Worm (Caenorhabditis elegans) whole organism, L4 larva: ENCODE results near the gene mesp-1.

Source experiments
- F26F4.8 ChIP-seq: fragments of 200-800 bp; sonication (Bioruptor generic); conservative IDR thresholded peaks from 2 replicates; pipeline ENCODE4 v1.3.6; 2022; ENCODE audit warnings: missing genetic modification characterization, missing compliant biosample characterization
- F44E2.7 ChIP-seq: fragments of 200-800 bp; sonication (Bioruptor generic); IDR thresholded peaks from 2 replicates; pipeline ENCODE4 v2.1.2; 2022; ENCODE audit warnings: missing genetic modification characterization, missing compliant biosample characterization
- Y75B8A.6 ChIP-seq: fragments of 200-800 bp; sonication (Bioruptor generic); IDR thresholded peaks from 2 replicates; pipeline ENCODE4 v1.3.6; 2022; ENCODE audit warnings: missing genetic modification reagents, missing genetic modification characterization, missing compliant biosample characterization
- ama-1 ChIP-seq: fragments of 150-350 bp; optimal IDR thresholded peaks from 2 replicates; lab custom pipeline; 2014; ENCODE audit warnings: inconsistent platforms, mixed read lengths
- ceh-20 ChIP-seq: fragments of 200-800 bp; sonication (Bioruptor generic); IDR thresholded peaks from 2 replicates; pipeline ENCODE4 v1.3.6; 2022; ENCODE audit warnings: missing genetic modification reagents, missing genetic modification characterization, missing compliant biosample characterization
- nhr-111 ChIP-seq: fragments of 200-800 bp; sonication (Bioruptor generic); optimal IDR thresholded peaks from 2 replicates; lab custom pipeline; 2018; ENCODE audit warnings: mild to moderate bottlenecking, missing genetic modification characterization, missing compliant biosample characterization
- pqm-1 ChIP-seq: sonication (generic microtip); optimal IDR thresholded peaks from 2 replicates; lab custom pipeline; 2017; ENCODE audit warnings: missing biosample characterization, missing genetic modification characterization
- skn-1 ChIP-seq: fragments of 150-350 bp; optimal IDR thresholded peaks from 2 replicates; lab custom pipeline; 2014; ENCODE audit warnings: missing biosample characterization, missing genetic modification characterization
- unc-39 ChIP-seq: sonication (generic microtip); optimal IDR thresholded peaks from 2 replicates; lab custom pipeline; 2017; ENCODE audit warnings: missing biosample characterization, missing genetic modification characterization
- zag-1 ChIP-seq: fragments of 150-350 bp; optimal IDR thresholded peaks from 2 replicates; lab custom pipeline; 2014; ENCODE audit warnings: missing biosample characterization, missing genetic modification characterization

- no peak for TF ChIP-seq nhr-111 (GFP tag; lab: Kevin White, UChicago)
- no peak for TF ChIP-seq zag-1
- TF ChIP-seq ama-1 (lab: Kevin White, UChicago) = no peak
- TF ChIP-seq ceh-20 (GFP tag; lab: Robert Waterston, UW) = no peak
- no peak for TF ChIP-seq pqm-1
- TF ChIP-seq skn-1 (tag; lab: Kevin White, UChicago) = no peak
- no peak for TF ChIP-seq F44E2.7 (GFP tag; lab: Robert Waterston, UW)
- TF ChIP-seq Y75B8A.6 (GFP tag; lab: Robert Waterston, UW) = no peak
- no peak for TF ChIP-seq F26F4.8
- no peak for TF ChIP-seq unc-39 (tag; lab: Kevin White, UChicago)
These were observed 15.4 kb downstream of the mesp-1 start for ce11 chrIV:8514546-8514945.
